Worm (Caenorhabditis elegans): ENCODE results near the gene vglu-2.

- TF ChIP-seq fos-1 (tag; optimal IDR thresholded peaks at IDR 0.05) (no peak), nhr-41 (GFP tag; IDR thresholded peaks at IDR 0.05) (no peak), unc-39 (tag; optimal IDR thresholded peaks at IDR 0.05) (no peak), T20F7.1 (GFP tag; optimal IDR thresholded peaks at IDR 0.05) (no peak), unc-62 (GFP tag; optimal IDR thresholded peaks at IDR 0.05 in 1 of 2) (peak in 1 of 2 experiments; percentile 75), unc-62 (tag; optimal IDR thresholded peaks at IDR 0.05) (no peak), skn-1 (tag; optimal IDR thresholded peaks at IDR 0.05) (no peak), daf-19 (GFP tag; conservative IDR thresholded peaks at IDR 0.05) (no peak), pha-4 (GFP tag; IDR thresholded peaks at IDR 0.05) (no peak), pha-4 (tag; optimal IDR thresholded peaks at IDR 0.05) (no peak), pqm-1 (tag; optimal IDR thresholded peaks at IDR 0.05) (no peak), aha-1 (tag) (no peak)
These were observed 5.1 kb upstream of the vglu-2 start for ce11 chrIII:10289790-10290189.

All from whole organism, L4 larva.